Worm (Caenorhabditis elegans) whole organism, L3 larva: Measurements from ENCODE around the gene C08E3.15.
"Not testable (repeated sequence)": the region's sequence is repeated elsewhere in the genome, so short reads cannot be mapped to it uniquely, and the experiment has no call there.

Experiments
- ZK546.5 ChIP-seq: sonication (generic microtip); optimal IDR thresholded peaks from 2 replicates; lab custom pipeline; 2017; ENCODE audit warnings: missing biosample characterization, missing genetic modification characterization
- ama-1 ChIP-seq: fragments of 150-350 bp; optimal IDR thresholded peaks from 2 replicates; lab custom pipeline; 2018
- ceh-82 ChIP-seq: fragments of 150-350 bp; optimal IDR thresholded peaks from 2 replicates; lab custom pipeline; 2014; ENCODE audit warnings: missing biosample characterization, missing genetic modification characterization
- ceh-9 ChIP-seq: sonication (generic microtip); optimal IDR thresholded peaks from 2 replicates; lab custom pipeline; 2018; ENCODE audit warnings: missing biosample characterization, missing genetic modification characterization
- daf-12 ChIP-seq: fragments of 150-350 bp; optimal IDR thresholded peaks from 2 replicates; lab custom pipeline; 2014; ENCODE audit warnings: missing biosample characterization, missing genetic modification reagents, missing genetic modification characterization
- egl-27 ChIP-seq: sonication (generic microtip); optimal IDR thresholded peaks from 4 replicates; lab custom pipeline; 2017; ENCODE audit warnings: missing biosample characterization, missing genetic modification reagents, missing genetic modification characterization
- egl-5 ChIP-seq: fragments of 150-350 bp; optimal IDR thresholded peaks from 2 replicates; lab custom pipeline; 2017; ENCODE audit warnings: missing biosample characterization, missing genetic modification reagents, missing genetic modification characterization, inconsistent platforms
- elt-1 ChIP-seq: fragments of 150-350 bp; optimal IDR thresholded peaks from 2 replicates; lab custom pipeline; 2014; ENCODE audit warnings: missing biosample characterization, missing genetic modification characterization
- elt-2 ChIP-seq: sonication (generic microtip); optimal IDR thresholded peaks from 2 replicates; lab custom pipeline; 2016; ENCODE audit warnings: missing genetic modification reagents, mild to moderate bottlenecking, missing genetic modification characterization, missing compliant biosample characterization
- elt-3 ChIP-seq, 3 experiments: fragments of 150-350 bp in 1 of 3; sonication (generic microtip) in 2 of 3; optimal IDR thresholded peaks; 2 replicates in 2 of 3; 4 replicates in 1 of 3; lab custom pipeline; 2014 to 2017; ENCODE audit warnings: missing biosample characterization in 3 of 3, missing genetic modification characterization in 3 of 3
- eor-1 ChIP-seq, 2 experiments: fragments of 150-350 bp; optimal IDR thresholded peaks; 2 replicates each; lab custom pipeline; 2014 to 2018; ENCODE audit warnings: missing biosample characterization in 2 of 2, missing genetic modification characterization in 2 of 2
- fkh-2 ChIP-seq: fragments of 150-350 bp; optimal IDR thresholded peaks from 2 replicates; lab custom pipeline; 2014; ENCODE audit warnings: missing biosample characterization, missing genetic modification reagents, missing genetic modification characterization
- hmg-11 ChIP-seq: sonication (generic microtip); optimal IDR thresholded peaks from 2 replicates; lab custom pipeline; 2016; ENCODE audit warnings: missing genetic modification characterization, missing compliant biosample characterization
- jun-1 ChIP-seq: fragments of 150-350 bp; optimal IDR thresholded peaks from 2 replicates; lab custom pipeline; 2014; ENCODE audit warnings: missing biosample characterization, missing genetic modification reagents, missing genetic modification characterization
- lin-15B ChIP-seq: fragments of 150-350 bp; optimal IDR thresholded peaks from 2 replicates; lab custom pipeline; 2014; ENCODE audit warnings: missing biosample characterization, missing genetic modification characterization
- lsy-12 ChIP-seq: sonication (generic microtip); optimal IDR thresholded peaks from 2 replicates; lab custom pipeline; 2016; ENCODE audit warnings: mild to moderate bottlenecking, missing genetic modification characterization, missing compliant biosample characterization
- mml-1 ChIP-seq: fragments of 150-350 bp; sonication (generic microtip); optimal IDR thresholded peaks from 3 replicates; lab custom pipeline; 2014; ENCODE audit warnings: missing biosample characterization, missing genetic modification characterization
- nfya-1 ChIP-seq: sonication (generic microtip); optimal IDR thresholded peaks from 2 replicates; lab custom pipeline; 2017; ENCODE audit warnings: missing genetic modification characterization, mild to moderate bottlenecking, missing compliant biosample characterization, antibody characterized with exemption, moderate library complexity; ENCODE audit not compliant: insufficient read depth
- nhr-11 ChIP-seq: fragments of 150-350 bp; optimal IDR thresholded peaks from 2 replicates; lab custom pipeline; 2014; ENCODE audit warnings: missing biosample characterization, missing genetic modification characterization
- nhr-12 ChIP-seq: fragments of 150-350 bp; optimal IDR thresholded peaks from 2 replicates; lab custom pipeline; 2014; ENCODE audit warnings: missing biosample characterization, missing genetic modification characterization
- nhr-23 ChIP-seq: fragments of 150-350 bp; optimal IDR thresholded peaks from 2 replicates; lab custom pipeline; 2014; ENCODE audit warnings: missing biosample characterization, missing genetic modification reagents, missing genetic modification characterization
- nhr-237 ChIP-seq: fragments of 150-350 bp; optimal IDR thresholded peaks from 2 replicates; lab custom pipeline; 2014; ENCODE audit warnings: missing biosample characterization, missing genetic modification characterization
- nhr-25 ChIP-seq: sonication (generic microtip); optimal IDR thresholded peaks from 2 replicates; lab custom pipeline; 2017; ENCODE audit warnings: missing biosample characterization, missing genetic modification characterization
- nhr-43 ChIP-seq: sonication (generic microtip); optimal IDR thresholded peaks from 2 replicates; lab custom pipeline; 2016; ENCODE audit warnings: mild to moderate bottlenecking, missing genetic modification characterization, missing compliant biosample characterization; ENCODE audit not compliant: poor library complexity, severe bottlenecking
- nhr-67 ChIP-seq: fragments of 150-350 bp; optimal IDR thresholded peaks from 2 replicates; lab custom pipeline; 2014; ENCODE audit warnings: missing biosample characterization, missing genetic modification characterization
- nhr-76 ChIP-seq: fragments of 150-350 bp; sonication (generic microtip); optimal IDR thresholded peaks from 5 replicates; lab custom pipeline; 2014; ENCODE audit warnings: missing biosample characterization, missing genetic modification characterization
- nhr-77 ChIP-seq: fragments of 150-350 bp; optimal IDR thresholded peaks from 2 replicates; lab custom pipeline; 2014; ENCODE audit warnings: missing biosample characterization, missing genetic modification characterization
- pqm-1 ChIP-seq: fragments of 150-350 bp; optimal IDR thresholded peaks from 2 replicates; lab custom pipeline; 2017; ENCODE audit warnings: missing biosample characterization, missing genetic modification characterization, inconsistent platforms
- skn-1 ChIP-seq: fragments of 150-350 bp; optimal IDR thresholded peaks from 2 replicates; lab custom pipeline; 2014; ENCODE audit warnings: missing biosample characterization, missing genetic modification characterization
- snpc-4 ChIP-seq: fragments of 150-350 bp; optimal IDR thresholded peaks from 2 replicates; lab custom pipeline; 2014; ENCODE audit warnings: missing biosample characterization, missing genetic modification characterization
- tbx-2 ChIP-seq: sonication (generic microtip); optimal IDR thresholded peaks from 2 replicates; lab custom pipeline; 2016; ENCODE audit warnings: mild to moderate bottlenecking, missing genetic modification characterization, missing compliant biosample characterization
- unc-62 ChIP-seq: fragments of 150-350 bp; sonication (generic microtip); optimal IDR thresholded peaks from 4 replicates; lab custom pipeline; 2014; ENCODE audit warnings: missing biosample characterization, missing genetic modification reagents, missing genetic modification characterization
- zag-1 ChIP-seq: fragments of 150-350 bp; optimal IDR thresholded peaks from 2 replicates; lab custom pipeline; 2014; ENCODE audit warnings: missing biosample characterization, missing genetic modification characterization
- ztf-11 ChIP-seq: fragments of 150-350 bp; optimal IDR thresholded peaks from 2 replicates; lab custom pipeline; 2014; ENCODE audit warnings: missing biosample characterization, missing genetic modification characterization

Gene C08E3.15

ce11 chrII:1666025-1666424 lies 38.3 kb upstream of the C08E3.15 start, which contains the start of gene srlf-29:
Gene srlf-29 (plus strand): TSS chrII:1666325.
- TF ChIP-seq zag-1 (tag; lab: Kevin White, UChicago) (no peak), nhr-11 (tag; lab: Kevin White, UChicago) (no peak), nhr-77 (tag; lab: Kevin White, UChicago) (no peak), egl-5 (tag; lab: Kevin White, UChicago) (no peak), nhr-76 (tag; lab: Kevin White, UChicago) (no peak), fkh-2 (no peak), egl-27 (tag; lab: Kevin White, UChicago) (no peak), eor-1 (tag; optimal IDR thresholded peaks at IDR 0.05; lab: Kevin White, UChicago) (no peak), ZK546.5 (tag; lab: Kevin White, UChicago) (no peak), nfya-1 (tag; lab: Kevin White, UChicago) (no peak), snpc-4 (no peak), nhr-12 (tag; lab: Kevin White, UChicago) (no peak), ceh-9 (no peak), ztf-11 (tag; lab: Kevin White, UChicago) (no peak), jun-1 (tag; lab: Kevin White, UChicago) (no peak)

ce11 chrII:1663516-1663915 lies 35.8 kb upstream of the C08E3.15 start, which contains the start of gene duxl-1:
Gene duxl-1 (plus strand): TSS chrII:1663699.
- peak; percentile 54 for TF ChIP-seq elt-2
- no peak for TF ChIP-seq daf-12
- no peak for TF ChIP-seq mml-1 (tag; lab: Kevin White, UChicago)
- no peak for TF ChIP-seq ZK546.5 (tag; lab: Kevin White, UChicago)
- no peak for TF ChIP-seq unc-62 (GFP tag; lab: Kevin White, UChicago)
- TF ChIP-seq nhr-43 (tag; lab: Kevin White, UChicago): no peak
- no peak for TF ChIP-seq skn-1
- TF ChIP-seq jun-1 (tag; lab: Kevin White, UChicago): no peak
- TF ChIP-seq nhr-237 (tag; lab: Kevin White, UChicago): no peak
- TF ChIP-seq ceh-82 (tag; lab: Kevin White, UChicago): no peak
- TF ChIP-seq lsy-12: no peak
- no peak for TF ChIP-seq nhr-77 (tag; lab: Kevin White, UChicago)
- TF ChIP-seq nhr-23: peak; percentile 37
- TF ChIP-seq ama-1: no peak
- no peak for TF ChIP-seq egl-5 (tag; lab: Kevin White, UChicago)
- no peak for TF ChIP-seq egl-27 (tag; lab: Kevin White, UChicago)
- TF ChIP-seq lin-15B (tag; lab: Kevin White, UChicago): peak; percentile 6
- no peak for TF ChIP-seq eor-1 (tag; optimal IDR thresholded peaks at IDR 0.05; lab: Kevin White, UChicago)
- TF ChIP-seq nhr-25 (tag; lab: Kevin White, UChicago): peak; percentile 9

- no peak for TF ChIP-seq eor-1 (tag; optimal IDR thresholded peaks at IDR 0.05; lab: Kevin White, UChicago)
- no peak for TF ChIP-seq hmg-11 (tag; lab: Kevin White, UChicago)
Measured at ce11 chrII:1662881-1663280, 35.2 kb upstream of the C08E3.15 start, which contains the start of gene ZC204.14. Gene ZC204.14 (minus strand): TSS chrII:1662949.

ce11 chrII:1660888-1661287 lies 33.2 kb upstream of the C08E3.15 start, which contains the start of gene ZC204.13:
Gene ZC204.13 (minus strand): TSS chrII:1660988.
- not testable (repeated sequence) for TF ChIP-seq ZK546.5 (tag; lab: Kevin White, UChicago); ama-1; lin-15B (tag; lab: Kevin White, UChicago)

- TF ChIP-seq pqm-1 (tag; lab: Kevin White, UChicago) (peak; percentile 31), elt-2 (peak; percentile 84)
Measured at ce11 chrII:1659729-1660128, 32.0 kb upstream of the C08E3.15 start.

ce11 chrII:1657202-1657601 lies 29.5 kb upstream of the C08E3.15 start, which contains the start of gene ZC204.12:
Gene ZC204.12 (minus strand): TSS chrII:1657302.
- no peak for TF ChIP-seq ceh-82 (tag; lab: Kevin White, UChicago)
- TF ChIP-seq fkh-2: no peak
- no peak for TF ChIP-seq elt-1 (tag; lab: Kevin White, UChicago)
- no peak for TF ChIP-seq nhr-67 (tag; lab: Kevin White, UChicago)
- TF ChIP-seq nhr-77 (tag; lab: Kevin White, UChicago): no peak
- no peak for TF ChIP-seq eor-1 (tag; optimal IDR thresholded peaks at IDR 0.05; lab: Kevin White, UChicago)
- TF ChIP-seq unc-62 (GFP tag; lab: Kevin White, UChicago): no peak
- TF ChIP-seq lin-15B (tag; lab: Kevin White, UChicago): no peak
- no peak for TF ChIP-seq elt-3 (tag; optimal IDR thresholded peaks at IDR 0.05; lab: Kevin White, UChicago)
- TF ChIP-seq zag-1 (tag; lab: Kevin White, UChicago): no peak
- no peak for TF ChIP-seq tbx-2 (tag; lab: Kevin White, UChicago)
